Worm (Caenorhabditis elegans) whole organism, L4 larva: ENCODE results near the gene F56A8.3.

Source experiments
- F26F4.8 ChIP-seq: fragments of 200-800 bp; sonication (Bioruptor generic); conservative IDR thresholded peaks from 2 replicates; pipeline ENCODE4 v1.3.6; 2022; ENCODE audit warnings: missing genetic modification characterization, missing compliant biosample characterization
- F49E8.2 ChIP-seq: sonication (generic microtip); optimal IDR thresholded peaks from 2 replicates; lab custom pipeline; 2016; ENCODE audit warnings: missing compliant biosample characterization, mild to moderate bottlenecking, missing genetic modification characterization, borderline replicate concordance
- R02D3.7 ChIP-seq: fragments of 150-350 bp; sonication (generic microtip); optimal IDR thresholded peaks from 3 replicates; lab custom pipeline; 2014; ENCODE audit warnings: missing biosample characterization, missing genetic modification characterization
- T26A8.4 ChIP-seq: fragments of 200-800 bp; sonication (Bioruptor generic); IDR thresholded peaks from 2 replicates; pipeline ENCODE4 v1.3.6; 2022; ENCODE audit warnings: missing genetic modification characterization, missing compliant biosample characterization
- Y105C5A.15 ChIP-seq: fragments of 200-800 bp; sonication (Bioruptor generic); IDR thresholded peaks from 2 replicates; pipeline ENCODE4 v1.3.6; 2022; ENCODE audit warnings: missing genetic modification characterization, missing compliant biosample characterization
- Y75B8A.6 ChIP-seq: fragments of 200-800 bp; sonication (Bioruptor generic); IDR thresholded peaks from 2 replicates; pipeline ENCODE4 v1.3.6; 2022; ENCODE audit warnings: missing genetic modification reagents, missing genetic modification characterization, missing compliant biosample characterization
- ZK546.5 ChIP-seq, 2 experiments: sonication (generic microtip); optimal IDR thresholded peaks; 2 replicates each; lab custom pipeline; 2017; ENCODE audit warnings: missing biosample characterization in 2 of 2, missing genetic modification characterization in 2 of 2
- ama-1 ChIP-seq: fragments of 150-350 bp; optimal IDR thresholded peaks from 2 replicates; lab custom pipeline; 2014; ENCODE audit warnings: inconsistent platforms, mixed read lengths
- attf-4 ChIP-seq: sonication (generic microtip); optimal IDR thresholded peaks from 3 replicates; lab custom pipeline; 2017; ENCODE audit warnings: missing biosample characterization, missing genetic modification characterization
- ceh-28 ChIP-seq: fragments of 150-350 bp; optimal IDR thresholded peaks from 2 replicates; lab custom pipeline; 2014; ENCODE audit warnings: missing biosample characterization, missing genetic modification reagents, missing genetic modification characterization
- ceh-32 ChIP-seq: sonication (generic microtip); optimal IDR thresholded peaks from 2 replicates; lab custom pipeline; 2016; ENCODE audit warnings: mild to moderate bottlenecking, missing genetic modification characterization, missing compliant biosample characterization; ENCODE audit not compliant: poor library complexity
- ceh-82 ChIP-seq: sonication (generic microtip); optimal IDR thresholded peaks from 2 replicates; lab custom pipeline; 2017; ENCODE audit warnings: missing biosample characterization, missing genetic modification characterization
- ces-1 ChIP-seq: fragments of 150-350 bp; sonication (generic microtip); optimal IDR thresholded peaks from 4 replicates; lab custom pipeline; 2014; ENCODE audit warnings: missing biosample characterization, missing genetic modification reagents, missing genetic modification characterization
- cey-2 ChIP-seq: sonication (generic microtip); optimal IDR thresholded peaks from 3 replicates; lab custom pipeline; 2017; ENCODE audit warnings: missing genetic modification characterization, mild to moderate bottlenecking, missing compliant biosample characterization, antibody characterized with exemption, borderline replicate concordance; ENCODE audit not compliant: insufficient read depth
- daf-12 ChIP-seq: fragments of 150-350 bp; optimal IDR thresholded peaks from 2 replicates; lab custom pipeline; 2014; ENCODE audit warnings: missing biosample characterization, missing genetic modification reagents, missing genetic modification characterization
- dmd-8 ChIP-seq: fragments of 200-800 bp; sonication (Bioruptor generic); IDR thresholded peaks from 2 replicates; pipeline ENCODE4 v1.3.6; 2022; ENCODE audit warnings: missing genetic modification characterization, missing compliant biosample characterization
- dpl-1 ChIP-seq: fragments of 150-350 bp; optimal IDR thresholded peaks from 2 replicates; lab custom pipeline; 2014; ENCODE audit warnings: missing biosample characterization, missing genetic modification reagents, missing genetic modification characterization
- duxl-1 ChIP-seq: sonication (generic microtip); optimal IDR thresholded peaks from 2 replicates; lab custom pipeline; 2016; ENCODE audit warnings: mild to moderate bottlenecking, missing genetic modification characterization, moderate library complexity, missing compliant biosample characterization; ENCODE audit not compliant: poor library complexity
- egl-27 ChIP-seq: sonication (generic microtip); optimal IDR thresholded peaks from 3 replicates; lab custom pipeline; 2017; ENCODE audit warnings: missing biosample characterization, missing genetic modification reagents, missing genetic modification characterization
- egl-43 ChIP-seq: fragments of 200-800 bp; sonication (Bioruptor generic); IDR thresholded peaks from 2 replicates; pipeline ENCODE4 v1.3.6; 2022; ENCODE audit warnings: missing genetic modification reagents, missing genetic modification characterization, missing compliant biosample characterization
- hlh-30 ChIP-seq: sonication (generic microtip); optimal IDR thresholded peaks from 2 replicates; lab custom pipeline; 2017; ENCODE audit warnings: antibody characterized with exemption, mild to moderate bottlenecking, missing genetic modification characterization, missing compliant biosample characterization; ENCODE audit not compliant: insufficient read depth
- lim-7 ChIP-seq: fragments of 200-800 bp; sonication (Bioruptor generic); IDR thresholded peaks from 2 replicates; pipeline ENCODE4 v1.3.6; 2022; ENCODE audit warnings: missing genetic modification characterization, missing compliant biosample characterization
- lin-1 ChIP-seq: fragments of 200-800 bp; sonication (Bioruptor generic); IDR thresholded peaks from 2 replicates; pipeline ENCODE4 v1.3.6; 2022; ENCODE audit warnings: missing genetic modification reagents, missing genetic modification characterization, missing compliant biosample characterization
- lin-15B ChIP-seq: fragments of 150-350 bp; sonication (generic microtip); optimal IDR thresholded peaks from 3 replicates; lab custom pipeline; 2014; ENCODE audit warnings: missing biosample characterization, missing genetic modification characterization
- lin-39 ChIP-seq: fragments of 150-350 bp; optimal IDR thresholded peaks from 2 replicates; lab custom pipeline; 2014; ENCODE audit warnings: missing biosample characterization, missing genetic modification reagents, missing genetic modification characterization
- lsy-2 ChIP-seq, 2 experiments: fragments of 150-350 bp in 1 of 2; sonication (generic microtip) in 1 of 2; optimal IDR thresholded peaks; 2 replicates each; lab custom pipeline; 2014 to 2017; ENCODE audit warnings: missing biosample characterization in 2 of 2, missing genetic modification characterization in 2 of 2
- madf-5 ChIP-seq, 2 experiments: fragments of 200-800 bp; sonication (Bioruptor generic); IDR thresholded peaks; 2 replicates each; pipeline ENCODE4 v1.3.6; 2022; ENCODE audit warnings: missing compliant biosample characterization in 2 of 2, missing genetic modification characterization in 2 of 2
- mdl-1 ChIP-seq, 2 experiments: fragments of 150-350 bp in 1 of 2; sonication (generic microtip) in 1 of 2; optimal IDR thresholded peaks; 2 replicates each; lab custom pipeline; 2014 to 2017; ENCODE audit warnings: missing biosample characterization in 2 of 2, missing genetic modification characterization in 2 of 2
- mep-1 ChIP-seq: fragments of 150-350 bp; sonication (generic microtip); optimal IDR thresholded peaks from 3 replicates; lab custom pipeline; 2014; ENCODE audit warnings: missing biosample characterization, missing genetic modification characterization
- mes-2 ChIP-seq: sonication (generic microtip); optimal IDR thresholded peaks from 2 replicates; lab custom pipeline; 2016; ENCODE audit warnings: missing genotype, mild to moderate bottlenecking, missing genetic modification characterization, missing compliant biosample characterization; ENCODE audit not compliant: poor library complexity, severe bottlenecking
- nhr-10 ChIP-seq: fragments of 150-350 bp; optimal IDR thresholded peaks from 2 replicates; lab custom pipeline; 2014; ENCODE audit warnings: missing biosample characterization, missing genetic modification characterization
- nhr-111 ChIP-seq: fragments of 200-800 bp; sonication (Bioruptor generic); optimal IDR thresholded peaks from 2 replicates; lab custom pipeline; 2018; ENCODE audit warnings: mild to moderate bottlenecking, missing genetic modification characterization, missing compliant biosample characterization
- nhr-237 ChIP-seq: sonication (generic microtip); optimal IDR thresholded peaks from 2 replicates; lab custom pipeline; 2017; ENCODE audit warnings: missing biosample characterization, missing genetic modification characterization
- nhr-41 ChIP-seq: fragments of 200-800 bp; sonication (Bioruptor generic); IDR thresholded peaks from 2 replicates; pipeline ENCODE4 v1.3.6; 2022; ENCODE audit warnings: missing genetic modification reagents, missing genetic modification characterization, missing compliant biosample characterization
- nhr-6 ChIP-seq: fragments of 150-350 bp; optimal IDR thresholded peaks from 2 replicates; lab custom pipeline; 2014; ENCODE audit warnings: missing biosample characterization, missing genetic modification characterization
- nhr-76 ChIP-seq: fragments of 150-350 bp; optimal IDR thresholded peaks from 2 replicates; lab custom pipeline; 2014; ENCODE audit warnings: missing biosample characterization, missing genetic modification characterization
- pha-4 ChIP-seq, 2 experiments: fragments of 150-350 bp in 1 of 2; fragments of 200-800 bp in 1 of 2; sonication (Bioruptor generic) in 1 of 2; IDR thresholded peaks in 1 of 2; optimal IDR thresholded peaks in 1 of 2; 2 replicates each; pipeline versions ENCODE4 v1.3.6 to Lab custom; 2014 to 2022; ENCODE audit warnings: missing genetic modification characterization in 2 of 2, missing genetic modification reagents in 2 of 2, missing biosample characterization in 1 of 2, missing compliant biosample characterization in 1 of 2
- php-3 ChIP-seq: fragments of 200-800 bp; sonication (Bioruptor generic); IDR thresholded peaks from 2 replicates; pipeline ENCODE4 v1.3.6; 2022; ENCODE audit warnings: missing genetic modification reagents, missing genetic modification characterization, missing compliant biosample characterization
- sdz-12 ChIP-seq: fragments of 200-800 bp; sonication (Bioruptor generic); optimal IDR thresholded peaks from 2 replicates; lab custom pipeline; 2018; ENCODE audit warnings: mild to moderate bottlenecking, missing genetic modification characterization, missing compliant biosample characterization
- skn-1 ChIP-seq: fragments of 150-350 bp; optimal IDR thresholded peaks from 2 replicates; lab custom pipeline; 2014; ENCODE audit warnings: missing biosample characterization, missing genetic modification characterization
- snpc-1.2 ChIP-seq: fragments of 200-800 bp; sonication (Bioruptor generic); IDR thresholded peaks from 2 replicates; pipeline ENCODE4 v1.3.6; 2022; ENCODE audit warnings: missing genetic modification reagents, missing genetic modification characterization, missing compliant biosample characterization
- snpc-4 ChIP-seq: fragments of 150-350 bp; optimal IDR thresholded peaks from 2 replicates; lab custom pipeline; 2014; ENCODE audit warnings: missing biosample characterization, missing genetic modification characterization
- spr-1 ChIP-seq: sonication (generic microtip); optimal IDR thresholded peaks from 2 replicates; lab custom pipeline; 2016; ENCODE audit warnings: mild to moderate bottlenecking, missing genetic modification characterization, missing compliant biosample characterization
- spr-3 ChIP-seq: fragments of 200-800 bp; sonication (Bioruptor generic); optimal IDR thresholded peaks from 2 replicates; lab custom pipeline; 2018; ENCODE audit warnings: mild to moderate bottlenecking, missing genetic modification characterization, missing compliant biosample characterization
- unc-130 ChIP-seq: sonication (generic microtip); optimal IDR thresholded peaks from 2 replicates; lab custom pipeline; 2016; ENCODE audit warnings: missing genetic modification reagents, missing genetic modification characterization, missing compliant biosample characterization
- unc-39 ChIP-seq: sonication (generic microtip); optimal IDR thresholded peaks from 2 replicates; lab custom pipeline; 2017; ENCODE audit warnings: missing biosample characterization, missing genetic modification characterization
- unc-62 ChIP-seq, 3 experiments: fragments of 150-350 bp in 1 of 3; sonication (generic microtip); optimal IDR thresholded peaks in 2 of 3; peaks in 1 of 3; 1 replicate in 1 of 3; 2 replicates in 2 of 3; lab custom pipeline; 2014 to 2017; ENCODE audit warnings: missing biosample characterization in 3 of 3, missing genetic modification characterization in 3 of 3, missing genetic modification reagents in 3 of 3, missing genotype in 1 of 3
- vab-7 ChIP-seq: fragments of 200-800 bp; sonication (Bioruptor generic); IDR thresholded peaks from 2 replicates; pipeline ENCODE4 v1.3.6; 2022; ENCODE audit warnings: missing genetic modification reagents, missing genetic modification characterization, missing compliant biosample characterization
- zfp-2 ChIP-seq: sonication (generic microtip); optimal IDR thresholded peaks from 2 replicates; lab custom pipeline; 2016; ENCODE audit warnings: mild to moderate bottlenecking, missing genetic modification characterization, missing compliant biosample characterization
- zip-2 ChIP-seq: fragments of 150-350 bp; optimal IDR thresholded peaks from 2 replicates; lab custom pipeline; 2014; ENCODE audit warnings: missing biosample characterization, missing genetic modification characterization

Gene F56A8.3

DNA sequence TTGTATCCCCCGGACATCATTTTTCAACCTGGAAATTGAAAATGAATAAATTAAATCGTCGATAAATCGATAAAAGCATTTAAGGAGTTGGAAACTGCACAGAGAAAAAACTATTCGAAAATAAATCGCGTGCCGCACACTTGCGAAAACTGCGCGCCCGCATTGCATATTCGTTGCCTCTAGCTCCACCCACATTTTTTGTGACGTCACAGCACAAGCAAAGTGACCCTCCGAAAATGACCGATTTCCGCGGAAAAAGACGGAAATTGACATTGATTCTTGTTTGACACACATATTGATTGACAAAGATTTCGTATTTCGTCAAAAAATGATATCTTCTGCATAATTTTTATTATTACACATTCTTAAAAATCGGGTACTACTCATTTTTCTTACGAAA lies 12.2 kb downstream of the F56A8.3 start, which contains the start of gene cpf-2 (continued):
- no peak for TF ChIP-seq Y105C5A.15 (GFP tag; lab: Robert Waterston, UW)
- peak; percentile 95 for TF ChIP-seq mes-2
- no peak for TF ChIP-seq dmd-8 (GFP tag; lab: Robert Waterston, UW)
- no peak for TF ChIP-seq lin-1
- no peak for TF ChIP-seq egl-27
- TF ChIP-seq vab-7 (GFP tag; lab: Robert Waterston, UW) = 0 out of 2 replicates have a peak, but pooled peaks have one; percentile 22
- TF ChIP-seq duxl-1 (tag; lab: Kevin White, UChicago) = peak; percentile 73
- peak; percentile 65 for TF ChIP-seq spr-1 (tag; lab: Kevin White, UChicago)
- no peak for TF ChIP-seq F49E8.2 (tag; lab: Kevin White, UChicago)
- TF ChIP-seq madf-5 (GFP tag; IDR thresholded peaks at IDR 0.05; lab: Robert Waterston, UW) = no peak
- no peak for TF ChIP-seq mdl-1 (tag; optimal IDR thresholded peaks at IDR 0.05; lab: Kevin White, UChicago)
- TF ChIP-seq php-3 (GFP tag; lab: Robert Waterston, UW) = no peak
- TF ChIP-seq ces-1 (GFP tag; lab: Kevin White, UChicago) = peak; percentile 17
- TF ChIP-seq ama-1 = no peak
- TF ChIP-seq zip-2 (tag; lab: Kevin White, UChicago) = peak; percentile 6
- no peak for TF ChIP-seq F26F4.8 (GFP tag; lab: Robert Waterston, UW)
- TF ChIP-seq unc-39 (tag; lab: Kevin White, UChicago) = no peak
- peak in 1 of 2 experiments; percentile 74 for TF ChIP-seq unc-62 (GFP tag; optimal IDR thresholded peaks at IDR 0.05 in 1 of 2; lab: Kevin White, UChicago)
- TF ChIP-seq unc-62 (tag; optimal IDR thresholded peaks at IDR 0.05; lab: Kevin White, UChicago) = no peak
- peak; percentile 45 for TF ChIP-seq hlh-30 (tag; lab: Kevin White, UChicago)
- TF ChIP-seq pha-4 (GFP tag; IDR thresholded peaks at IDR 0.05; lab: Robert Waterston, UW) = 0 out of 2 replicates have a peak, but pooled peaks have one; percentile 24
- no peak for TF ChIP-seq pha-4 (tag; optimal IDR thresholded peaks at IDR 0.05; lab: Kevin White, UChicago)
- no peak for TF ChIP-seq attf-4 (tag; lab: Kevin White, UChicago)
- peak; percentile 61 for TF ChIP-seq nhr-6 (tag; lab: Kevin White, UChicago)
- no peak for TF ChIP-seq lin-39 (tag; lab: Kevin White, UChicago)
- no peak for TF ChIP-seq nhr-237 (tag; lab: Kevin White, UChicago)
- no peak for TF ChIP-seq snpc-1.2 (GFP tag; lab: Robert Waterston, UW)
- TF ChIP-seq nhr-10 (tag; lab: Kevin White, UChicago) = no peak
- TF ChIP-seq ZK546.5 (tag; optimal IDR thresholded peaks at IDR 0.05; lab: Kevin White, UChicago) = no peak
- TF ChIP-seq zfp-2 (tag; lab: Kevin White, UChicago) = no peak
- no peak for TF ChIP-seq ceh-82 (tag; lab: Kevin White, UChicago)
- peak; percentile 59 for TF ChIP-seq dpl-1 (GFP tag; lab: Kevin White, UChicago)
- TF ChIP-seq daf-12 (tag; lab: Kevin White, UChicago) = no peak
- no peak for TF ChIP-seq ceh-32 (tag; lab: Kevin White, UChicago)
- peak; percentile 58 for TF ChIP-seq unc-130 (GFP tag; lab: Kevin White, UChicago)
- no peak for TF ChIP-seq cey-2 (tag; lab: Kevin White, UChicago)
- no peak for TF ChIP-seq nhr-111 (GFP tag; lab: Kevin White, UChicago)
- no peak for TF ChIP-seq spr-3 (GFP tag; lab: Kevin White, UChicago)
- TF ChIP-seq lsy-2 (tag; optimal IDR thresholded peaks at IDR 0.05; lab: Kevin White, UChicago) = peak in 1 of 2 experiments; percentile 72
- TF ChIP-seq nhr-76 = no peak
- TF ChIP-seq Y75B8A.6 (GFP tag; lab: Robert Waterston, UW) = no peak
- no peak for TF ChIP-seq lin-15B (tag; lab: Kevin White, UChicago)
- no peak for TF ChIP-seq R02D3.7 (tag; lab: Kevin White, UChicago)
- no peak for TF ChIP-seq skn-1
- TF ChIP-seq T26A8.4 (GFP tag; lab: Robert Waterston, UW) = peak; percentile 67
- no peak for TF ChIP-seq nhr-41 (GFP tag; lab: Robert Waterston, UW)
- peak; percentile 73 for TF ChIP-seq mep-1 (tag; lab: Kevin White, UChicago)
- TF ChIP-seq ceh-28 (tag; lab: Kevin White, UChicago) = peak; percentile 3
- TF ChIP-seq egl-43 (GFP tag; lab: Robert Waterston, UW) = peak; percentile 76
- TF ChIP-seq lim-7 (GFP tag; lab: Robert Waterston, UW) = peak; percentile 63; the same call in 1 of the 2 replicates
- no peak for TF ChIP-seq sdz-12 (GFP tag; lab: Kevin White, UChicago)
- TF ChIP-seq snpc-4 (tag; lab: Kevin White, UChicago) = no peak
